Fruit fly (Drosophila melanogaster) whole organism, embryonic: ENCODE data around the gene bun.
A peak's percentile ranks its signal among the peaks of the same experiment; 100 is the strongest.

Experiments
- Asciz ChIP-seq: fragments of 200-800 bp; sonication (Bioruptor generic); optimal IDR thresholded peaks from 2 replicates; lab custom pipeline; 2017; ENCODE audit warnings: missing biosample characterization, mild to moderate bottlenecking, missing genetic modification characterization, missing genetic modification reagents
- Atf3 ChIP-seq: fragments of 200-800 bp; sonication (Bioruptor generic); optimal IDR thresholded peaks from 3 replicates; lab custom pipeline; 2016; ENCODE audit warnings: missing biosample characterization, missing genetic modification characterization
- B-H2 ChIP-seq: fragments of 200-800 bp; sonication (Bioruptor generic); optimal IDR thresholded peaks from 2 replicates; lab custom pipeline; 2018; ENCODE audit warnings: missing biosample characterization, mild to moderate bottlenecking, missing genetic modification characterization
- Bgb ChIP-seq: fragments of 200-800 bp; sonication (Bioruptor generic); IDR thresholded peaks from 2 replicates; pipeline ENCODE4 v1.3.6; 2022; ENCODE audit warnings: missing biosample characterization, missing genetic modification characterization; ENCODE audit not compliant: partially characterized antibody
- CG11504 ChIP-seq: fragments of 200-800 bp; sonication (Bioruptor generic); optimal IDR thresholded peaks from 3 replicates; lab custom pipeline; 2019; ENCODE audit warnings: missing biosample characterization, mild to moderate bottlenecking, missing genetic modification characterization, moderate library complexity
- CG11696 ChIP-seq: fragments of 200-800 bp; sonication (Bioruptor generic); IDR thresholded peaks from 2 replicates; pipeline ENCODE4 v1.3.6; 2022; ENCODE audit warnings: missing biosample characterization, missing genetic modification characterization
- CG12299 ChIP-seq: fragments of 200-800 bp; sonication (Bioruptor generic); optimal IDR thresholded peaks from 2 replicates; lab custom pipeline; 2018; ENCODE audit warnings: missing biosample characterization, mild to moderate bottlenecking, missing genetic modification characterization
- CG13894 ChIP-seq: fragments of 200-800 bp; sonication (Bioruptor generic); optimal IDR thresholded peaks from 3 replicates; lab custom pipeline; 2018; ENCODE audit warnings: missing biosample characterization, mild to moderate bottlenecking, missing genetic modification characterization, moderate library complexity
- CG15601 ChIP-seq: fragments of 200-800 bp; sonication (Bioruptor generic); optimal IDR thresholded peaks from 3 replicates; lab custom pipeline; 2019; ENCODE audit warnings: missing biosample characterization, mild to moderate bottlenecking, missing genetic modification characterization, moderate library complexity
- CG18599 ChIP-seq: fragments of 200-800 bp; sonication (Bioruptor generic); optimal IDR thresholded peaks from 3 replicates; lab custom pipeline; 2017; ENCODE audit warnings: missing biosample characterization, missing genetic modification characterization, mild to moderate bottlenecking, moderate library complexity, missing genetic modification reagents
- CG2678 ChIP-seq: fragments of 200-800 bp; sonication (Bioruptor generic); optimal IDR thresholded peaks from 3 replicates; lab custom pipeline; 2019; ENCODE audit warnings: missing biosample characterization, mild to moderate bottlenecking, missing genetic modification characterization, moderate library complexity
- CG31388 ChIP-seq: fragments of 200-800 bp; sonication (Bioruptor generic); optimal IDR thresholded peaks from 2 replicates; lab custom pipeline; 2016; ENCODE audit warnings: missing biosample characterization, missing genetic modification characterization
- CG3163 ChIP-seq: fragments of 200-800 bp; sonication (Bioruptor generic); optimal IDR thresholded peaks from 3 replicates; lab custom pipeline; 2016; ENCODE audit warnings: missing biosample characterization, missing genetic modification characterization
- CG4328 ChIP-seq: fragments of 200-800 bp; sonication (Bioruptor generic); optimal IDR thresholded peaks from 3 replicates; lab custom pipeline; 2017; ENCODE audit warnings: missing biosample characterization, missing genetic modification reagents, missing genetic modification characterization
- CG4404 ChIP-seq: fragments of 200-800 bp; sonication (Bioruptor generic); IDR thresholded peaks from 2 replicates; pipeline ENCODE4 v1.3.6; 2022; ENCODE audit warnings: missing biosample characterization, missing genetic modification characterization
- CG4730 ChIP-seq: fragments of 200-800 bp; sonication (Bioruptor generic); IDR thresholded peaks from 2 replicates; pipeline ENCODE4 v1.3.6; 2022; ENCODE audit warnings: missing biosample characterization, missing genetic modification characterization
- CG9215 ChIP-seq: fragments of 200-800 bp; sonication (Bioruptor generic); IDR thresholded peaks from 2 replicates; pipeline ENCODE4 v1.3.6; 2022; ENCODE audit warnings: missing biosample characterization, missing genetic modification characterization
- CG9437 ChIP-seq: fragments of 200-800 bp; sonication (Bioruptor generic); optimal IDR thresholded peaks from 2 replicates; lab custom pipeline; 2018; ENCODE audit warnings: missing biosample characterization, mild to moderate bottlenecking, missing genetic modification characterization
- CG9609 ChIP-seq: fragments of 200-800 bp; sonication (Bioruptor generic); optimal IDR thresholded peaks from 3 replicates; lab custom pipeline; 2016; ENCODE audit warnings: missing biosample characterization, missing genetic modification characterization
- D19A ChIP-seq: fragments of 200-800 bp; optimal IDR thresholded peaks from 3 replicates; lab custom pipeline; 2019; ENCODE audit warnings: missing biosample characterization, mild to moderate bottlenecking, missing genetic modification characterization, moderate library complexity
- Dek ChIP-seq: fragments of 200-800 bp; sonication (Bioruptor generic); optimal IDR thresholded peaks from 3 replicates; lab custom pipeline; 2019; ENCODE audit warnings: missing biosample characterization, mild to moderate bottlenecking, missing genetic modification characterization, moderate library complexity
- HmgD ChIP-seq: fragments of 200-800 bp; sonication (Bioruptor generic); optimal IDR thresholded peaks from 3 replicates; lab custom pipeline; 2016; ENCODE audit warnings: missing biosample characterization, missing genetic modification characterization
- HmgZ ChIP-seq: fragments of 200-800 bp; sonication (Bioruptor generic); optimal IDR thresholded peaks from 2 replicates; lab custom pipeline; 2018; ENCODE audit warnings: missing biosample characterization, mild to moderate bottlenecking, missing genetic modification characterization
- Hr51 ChIP-seq, 2 experiments: fragments of 200-800 bp; sonication (Bioruptor generic); optimal IDR thresholded peaks; 2 replicates in 1 of 2; 3 replicates in 1 of 2; lab custom pipeline; 2016 to 2018; ENCODE audit warnings: missing biosample characterization in 2 of 2, missing genetic modification characterization in 2 of 2, mild to moderate bottlenecking in 1 of 2, moderate library complexity in 1 of 2
- Hsf ChIP-seq: fragments of 200-800 bp; sonication (Bioruptor generic); optimal IDR thresholded peaks from 3 replicates; lab custom pipeline; 2016; ENCODE audit warnings: missing biosample characterization, missing genetic modification characterization
- Poxn ChIP-seq: fragments of 200-800 bp; sonication (Bioruptor generic); IDR thresholded peaks from 2 replicates; pipeline ENCODE4 v1.3.6; 2022; ENCODE audit warnings: missing biosample characterization, missing genetic modification characterization
- Sox102F ChIP-seq: fragments of 200-800 bp; sonication (Bioruptor generic); optimal IDR thresholded peaks from 2 replicates; lab custom pipeline; 2018; ENCODE audit warnings: missing biosample characterization, mild to moderate bottlenecking, missing genetic modification characterization, moderate library complexity
- Tbp ChIP-seq: fragments of >200 bp; optimal IDR thresholded peaks from 2 replicates; lab custom pipeline; 2018; ENCODE audit warnings: missing biosample characterization, missing genetic modification characterization
- Trl ChIP-seq, 3 experiments: fragments of >200 bp in 2 of 3; fragments of 200-800 bp in 1 of 3; sonication (Bioruptor generic) in 1 of 3; optimal IDR thresholded peaks; 2 replicates in 1 of 3; 3 replicates in 2 of 3; lab custom pipeline; 2016 to 2017; ENCODE audit warnings: missing biosample characterization in 1 of 3, missing genetic modification characterization in 1 of 3
- Xbp1 ChIP-seq: fragments of 200-800 bp; sonication (Bioruptor generic); optimal IDR thresholded peaks from 3 replicates; lab custom pipeline; 2016; ENCODE audit warnings: missing biosample characterization, mild to moderate bottlenecking, missing genetic modification characterization
- ab ChIP-seq: fragments of 200-800 bp; sonication (Bioruptor generic); optimal IDR thresholded peaks from 2 replicates; lab custom pipeline; 2016; ENCODE audit warnings: missing biosample characterization, missing genetic modification characterization
- ara ChIP-seq: fragments of 200-800 bp; sonication (Bioruptor generic); IDR thresholded peaks from 2 replicates; pipeline ENCODE4 v1.3.6; 2022; ENCODE audit warnings: missing biosample characterization, missing genetic modification characterization
- bab2 ChIP-seq: fragments of 200-800 bp; sonication (Bioruptor generic); optimal IDR thresholded peaks from 2 replicates; lab custom pipeline; 2016; ENCODE audit warnings: missing biosample characterization, missing genetic modification characterization
- bowl ChIP-seq: fragments of 200-800 bp; sonication (Bioruptor generic); IDR thresholded peaks from 2 replicates; pipeline ENCODE4 v1.3.6; 2022; ENCODE audit warnings: missing biosample characterization, missing genetic modification characterization
- chif ChIP-seq, 2 experiments: fragments of 200-800 bp; sonication (Bioruptor generic); optimal IDR thresholded peaks; 3 replicates each; lab custom pipeline; 2016; ENCODE audit warnings: missing biosample characterization in 2 of 2, missing genetic modification characterization in 2 of 2
- corto ChIP-seq: fragments of 200-800 bp; sonication (Bioruptor generic); optimal IDR thresholded peaks from 2 replicates; lab custom pipeline; 2016; ENCODE audit warnings: missing biosample characterization, mild to moderate bottlenecking, missing genetic modification characterization, moderate library complexity
- dimm ChIP-seq: fragments of 200-800 bp; sonication (Bioruptor generic); IDR thresholded peaks from 2 replicates; pipeline ENCODE4 v1.3.6; 2022; ENCODE audit warnings: missing biosample characterization, missing genetic modification characterization
- dpn ChIP-seq, 2 experiments: fragments of 200-800 bp; sonication (Bioruptor generic); optimal IDR thresholded peaks; 3 replicates each; lab custom pipeline; 2016; ENCODE audit warnings: missing biosample characterization in 2 of 2, missing genetic modification characterization in 2 of 2
- fd102C ChIP-seq: fragments of 200-800 bp; sonication (Bioruptor generic); optimal IDR thresholded peaks from 2 replicates; lab custom pipeline; 2018; ENCODE audit warnings: missing biosample characterization, mild to moderate bottlenecking, missing genetic modification characterization, moderate library complexity
- gro ChIP-seq: fragments of 200-800 bp; sonication (Bioruptor generic); optimal IDR thresholded peaks from 2 replicates; lab custom pipeline; 2016; ENCODE audit warnings: missing biosample characterization, missing genetic modification characterization
- h ChIP-seq: fragments of >200 bp; optimal IDR thresholded peaks from 2 replicates; lab custom pipeline; 2017
- her ChIP-seq: fragments of 200-800 bp; sonication (Bioruptor generic); optimal IDR thresholded peaks from 2 replicates; lab custom pipeline; 2016; ENCODE audit warnings: missing biosample characterization, missing genetic modification characterization
- lab ChIP-seq: fragments of 200-800 bp; sonication (Bioruptor generic); optimal IDR thresholded peaks from 3 replicates; lab custom pipeline; 2017; ENCODE audit warnings: missing biosample characterization, missing genetic modification characterization, mild to moderate bottlenecking, moderate library complexity, missing genetic modification reagents
- mirr ChIP-seq: fragments of 200-800 bp; sonication (Bioruptor generic); optimal IDR thresholded peaks from 3 replicates; lab custom pipeline; 2018; ENCODE audit warnings: missing biosample characterization, mild to moderate bottlenecking, missing genetic modification characterization
- onecut ChIP-seq: fragments of 200-800 bp; sonication (Bioruptor generic); IDR thresholded peaks from 2 replicates; pipeline ENCODE4 v1.3.6; 2022; ENCODE audit warnings: missing biosample characterization, missing genetic modification characterization
- p53 ChIP-seq: fragments of 200-800 bp; sonication (Bioruptor generic); optimal IDR thresholded peaks from 2 replicates; lab custom pipeline; 2016; ENCODE audit warnings: missing biosample characterization, missing genetic modification characterization
- phol ChIP-seq: fragments of 200-800 bp; sonication (Bioruptor generic); optimal IDR thresholded peaks from 3 replicates; lab custom pipeline; 2018; ENCODE audit warnings: missing biosample characterization, mild to moderate bottlenecking, missing genetic modification characterization, moderate library complexity
- sens ChIP-seq: fragments of 200-800 bp; sonication (Bioruptor generic); peaks from one replicate; lab custom pipeline; 2016; ENCODE audit warnings: missing biosample characterization, missing genetic modification characterization
- slou ChIP-seq: fragments of 200-800 bp; sonication (Bioruptor generic); optimal IDR thresholded peaks from 3 replicates; lab custom pipeline; 2016; ENCODE audit warnings: missing biosample characterization, missing genetic modification characterization
- sna ChIP-seq: fragments of 200-800 bp; sonication (Bioruptor generic); IDR thresholded peaks from 2 replicates; pipeline ENCODE4 v1.3.6; 2022; ENCODE audit warnings: missing biosample characterization, missing genetic modification characterization; ENCODE audit not compliant: partially characterized antibody
- zen2 ChIP-seq: fragments of 200-800 bp; sonication (Bioruptor generic); IDR thresholded peaks from 3 replicates; pipeline ENCODE4 v1.3.6; 2022; ENCODE audit warnings: missing biosample characterization, missing genetic modification characterization; ENCODE audit not compliant: partially characterized antibody

Gene bun

dm6 chr2L:12448082-12448621 is 98.3 kb downstream of the bun start, which contains the start of the genes CG5421 and Oatp33Eb (continued):
- TF ChIP-seq CG3163 (GFP tag; lab: Kevin White, UChicago) (peak; percentile 8), Asciz (GFP tag; lab: Kevin White, UChicago) (no peak), corto (peak; percentile 1), sna (no peak), CG4730 (GFP tag; lab: Robert Waterston, UW) (no peak), CG9609 (GFP tag; lab: Kevin White, UChicago) (no peak), ab (GFP tag; lab: Kevin White, UChicago) (no peak), slou (GFP tag; lab: Kevin White, UChicago) (no peak), CG18599 (GFP tag; lab: Kevin White, UChicago) (no peak), h (no peak), CG31388 (GFP tag; lab: Kevin White, UChicago) (no peak), B-H2 (GFP tag; lab: Kevin White, UChicago) (no peak), Tbp (GFP tag; lab: Kevin White, UChicago) (no peak), CG9215 (no peak), Trl (optimal IDR thresholded peaks at IDR 0.05; lab: Kevin White, UChicago) (peak in 1 of 2 experiments; percentile 2), Trl (GFP tag; optimal IDR thresholded peaks at IDR 0.05; lab: Kevin White, UChicago) (no peak), fd102C (GFP tag; lab: Kevin White, UChicago) (no peak), CG15601 (tag; lab: Kevin White, UChicago) (no peak), Bgb (GFP tag; lab: Robert Waterston, UW) (no peak), Sox102F (GFP tag; lab: Kevin White, UChicago) (no peak), bab2 (GFP tag; lab: Kevin White, UChicago) (no peak), Poxn (GFP tag; lab: Robert Waterston, UW) (no peak), dimm (no peak), phol (no peak), her (GFP tag; lab: Kevin White, UChicago) (no peak), dpn (GFP tag; optimal IDR thresholded peaks at IDR 0.05; lab: Kevin White, UChicago) (no peak), CG4404 (GFP tag; lab: Robert Waterston, UW) (no peak), Hr51 (GFP tag; optimal IDR thresholded peaks at IDR 0.05; lab: Kevin White, UChicago) (no peak), bowl (GFP tag; lab: Robert Waterston, UW) (no peak), p53 (no peak), onecut (no peak), zen2 (GFP tag; lab: Robert Waterston, UW) (no peak), CG4328 (GFP tag; lab: Kevin White, UChicago) (no peak), Hsf (GFP tag; lab: Kevin White, UChicago) (no peak), mirr (GFP tag; lab: Kevin White, UChicago) (peak; percentile 50), ara (no peak), lab (GFP tag; lab: Kevin White, UChicago) (peak; percentile 22), CG13894 (tag; lab: Kevin White, UChicago) (no peak), gro (GFP tag; lab: Kevin White, UChicago) (no peak), Xbp1 (GFP tag; lab: Kevin White, UChicago) (no peak), CG2678 (tag; lab: Kevin White, UChicago) (no peak), CG12299 (no peak), HmgZ (no peak), CG9437 (no peak), sens (GFP tag; lab: Kevin White, UChicago) (no peak), chif (GFP tag; optimal IDR thresholded peaks at IDR 0.05; lab: Kevin White, UChicago) (no peak), HmgD (GFP tag; lab: Kevin White, UChicago) (no peak), D19A (tag; lab: Kevin White, UChicago) (no peak), Dek (tag; lab: Kevin White, UChicago) (no peak), Atf3 (GFP tag; lab: Kevin White, UChicago) (no peak), CG11504 (tag; lab: Kevin White, UChicago) (peak; percentile 99), CG11696 (GFP tag; lab: Robert Waterston, UW) (no peak)
